Fruit fly (Drosophila melanogaster): ENCODE results near the gene nAChRbeta3.

Gene nAChRbeta3

DNA sequence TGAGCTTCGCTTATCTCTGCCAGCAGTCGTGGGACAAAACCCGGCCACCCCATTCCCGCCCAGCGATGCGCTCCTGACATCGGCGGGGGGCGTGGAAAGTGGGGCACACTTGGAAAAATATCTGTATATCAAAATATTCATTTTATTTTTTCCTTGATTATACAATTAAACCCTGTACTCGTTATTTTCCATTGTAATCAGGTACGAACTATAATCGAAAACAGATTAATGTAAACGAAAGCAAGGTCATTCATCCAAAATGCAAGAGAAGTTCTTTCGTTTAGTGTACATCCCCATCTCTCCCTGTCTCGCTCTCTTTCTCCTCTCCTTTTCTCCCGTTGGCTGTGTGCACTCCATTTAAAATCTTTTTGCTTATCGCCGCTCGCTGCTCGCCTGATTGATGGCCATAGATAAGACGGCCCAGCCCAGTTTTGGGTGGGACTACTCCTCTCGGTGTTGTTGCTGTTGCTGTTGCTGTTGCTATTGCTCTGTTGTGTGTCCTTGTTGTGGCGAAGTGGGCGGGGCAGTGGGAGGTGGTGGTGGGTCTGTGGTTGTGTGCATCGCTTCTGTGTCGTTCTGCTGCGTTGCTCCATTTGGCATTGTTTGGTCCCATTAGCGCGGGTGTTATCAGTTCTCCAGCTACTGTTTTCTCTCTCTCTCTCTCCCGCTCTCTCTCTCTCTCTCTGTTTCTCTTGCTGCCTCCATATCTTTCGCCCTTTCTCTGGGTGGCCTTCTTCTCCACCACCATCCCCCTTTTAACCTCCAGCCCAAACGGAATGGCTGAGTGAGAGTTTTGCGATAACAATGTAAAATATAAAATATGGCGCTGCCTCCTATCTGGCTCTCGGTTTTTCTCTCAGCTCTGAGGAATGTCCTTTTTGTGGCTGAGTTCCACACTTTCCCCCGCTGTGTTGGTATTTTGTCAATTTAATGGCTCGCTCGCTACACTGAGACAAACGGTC is 28.6 kb upstream of the nAChRbeta3 start (continued):
- TF ChIP-seq CG6254 (GFP tag; optimal IDR thresholded peaks at IDR 0.05) (peak; percentile 78), CG11247 (GFP tag; IDR thresholded peaks at IDR 0.05) (no peak), croc (GFP tag; conservative IDR thresholded peaks at IDR 0.05) (peak; percentile 69), hth (optimal IDR thresholded peaks at IDR 0.05) (no peak), Lim3 (GFP tag; IDR thresholded peaks at IDR 0.05) (peak; percentile 47; the same call in 1 of the 2 replicates), sna (GFP tag; IDR thresholded peaks at IDR 0.05; ENCODE audit: partially characterized antibody) (no peak), nom (GFP tag; optimal IDR thresholded peaks at IDR 0.05) (peak; percentile 39), H15 (GFP tag; IDR thresholded peaks at IDR 0.05) (peak; percentile 82), vnd (GFP tag; IDR thresholded peaks at IDR 0.05; ENCODE audit: partially characterized antibody) (no peak), abd-A (tag; optimal IDR thresholded peaks at IDR 0.05) (peak; percentile 74), ERR (GFP tag; optimal IDR thresholded peaks at IDR 0.05) (no peak), Dll (GFP tag; IDR thresholded peaks at IDR 0.05; ENCODE audit: partially characterized antibody) (no peak), CG30431 (GFP tag; optimal IDR thresholded peaks at IDR 0.05) (peak; percentile 58), CG3847 (GFP tag; IDR thresholded peaks at IDR 0.05) (peak; percentile 48), CG1602 (GFP tag; optimal IDR thresholded peaks at IDR 0.05) (peak; percentile 65), CG9817 (tag; optimal IDR thresholded peaks at IDR 0.05) (peak; percentile 58), prd (optimal IDR thresholded peaks at IDR 0.05) (no peak), prd (GFP tag; IDR thresholded peaks at IDR 0.05) (peak; percentile 86), CG12219 (GFP tag; optimal IDR thresholded peaks at IDR 0.05) (peak; percentile 68), Taf1 (GFP tag; IDR thresholded peaks at IDR 0.05) (peak; percentile 51), CG8388 (GFP tag; optimal IDR thresholded peaks at IDR 0.05) (peak; percentile 79), salm (tag; optimal IDR thresholded peaks at IDR 0.05) (peak; percentile 74), HLH3B (GFP tag; IDR thresholded peaks at IDR 0.05) (peak; percentile 63), ci (GFP tag; IDR thresholded peaks at IDR 0.05) (peak; percentile 93), stwl (tag; optimal IDR thresholded peaks at IDR 0.05) (no peak), repo (GFP tag; optimal IDR thresholded peaks at IDR 0.05) (no peak), pita (GFP tag; optimal IDR thresholded peaks at IDR 0.05) (no peak), CG4282 (GFP tag; optimal IDR thresholded peaks at IDR 0.05) (peak; percentile 16), CG5245 (GFP tag; optimal IDR thresholded peaks at IDR 0.05) (peak; percentile 72), Vsx1 (GFP tag; optimal IDR thresholded peaks at IDR 0.05) (peak; percentile 28), pzg (GFP tag; optimal IDR thresholded peaks at IDR 0.05) (no peak), CG4854 (GFP tag; optimal IDR thresholded peaks at IDR 0.05) (no peak), CG17829 (tag; optimal IDR thresholded peaks at IDR 0.05) (peak; percentile 83), NFAT (GFP tag; IDR thresholded peaks at IDR 0.05) (no peak), amos (GFP tag; IDR thresholded peaks at IDR 0.05; ENCODE audit: partially characterized antibody) (no peak), Max (GFP tag; optimal IDR thresholded peaks at IDR 0.05) (peak; percentile 53), ap (GFP tag; IDR thresholded peaks at IDR 0.05) (peak; percentile 64), Awh (GFP tag; IDR thresholded peaks at IDR 0.05) (peak; percentile 81), CG1529 (GFP tag; optimal IDR thresholded peaks at IDR 0.05) (peak; percentile 75), CG30403 (GFP tag; optimal IDR thresholded peaks at IDR 0.05) (peak; percentile 80), CG12659 (GFP tag; optimal IDR thresholded peaks at IDR 0.05) (peak; percentile 72), CG3407 (GFP tag; optimal IDR thresholded peaks at IDR 0.05) (peak; percentile 68), ase (GFP tag; IDR thresholded peaks at IDR 0.05) (peak; percentile 58; the same call in 1 of the 3 replicates), Dp (GFP tag; optimal IDR thresholded peaks at IDR 0.05) (no peak), Rx (GFP tag; IDR thresholded peaks at IDR 0.05) (peak; percentile 59), CoRest (tag; optimal IDR thresholded peaks at IDR 0.05) (peak; percentile 74), Ptx1 (GFP tag; IDR thresholded peaks at IDR 0.05) (peak; percentile 81), Hsf (GFP tag; optimal IDR thresholded peaks at IDR 0.05) (peak; percentile 71), slp2 (GFP tag; optimal IDR thresholded peaks at IDR 0.05) (peak; percentile 29)

All from whole organism, embryonic.